Worm (Caenorhabditis elegans) whole organism, L2 larva: ENCODE data around the gene C01G10.17.

Experiments used
- C34F6.9 ChIP-seq: fragments of 150-350 bp; optimal IDR thresholded peaks from 2 replicates; lab custom pipeline; 2014; ENCODE audit warnings: missing biosample characterization, missing genetic modification characterization
- F13H6.1 ChIP-seq: sonication (generic microtip); optimal IDR thresholded peaks from 2 replicates; lab custom pipeline; 2016; ENCODE audit warnings: missing genetic modification characterization, missing compliant biosample characterization
- Y55F3AM.14 ChIP-seq: fragments of 200-800 bp; sonication (Bioruptor generic); optimal IDR thresholded peaks from 2 replicates; lab custom pipeline; 2018; ENCODE audit warnings: mild to moderate bottlenecking, missing genetic modification characterization, missing compliant biosample characterization
- ZK546.5 ChIP-seq: sonication (generic microtip); optimal IDR thresholded peaks from 2 replicates; lab custom pipeline; 2017; ENCODE audit warnings: missing biosample characterization, missing genetic modification characterization
- alr-1 ChIP-seq: fragments of 150-350 bp; optimal IDR thresholded peaks from 2 replicates; lab custom pipeline; 2014; ENCODE audit warnings: missing biosample characterization, missing genetic modification characterization
- blmp-1 ChIP-seq: sonication (generic microtip); optimal IDR thresholded peaks from 2 replicates; lab custom pipeline; 2017; ENCODE audit warnings: missing genetic modification characterization, mild to moderate bottlenecking, missing compliant biosample characterization, antibody characterized with exemption, moderate library complexity; ENCODE audit not compliant: insufficient read depth
- ceh-16 ChIP-seq: fragments of 150-350 bp; optimal IDR thresholded peaks from 2 replicates; lab custom pipeline; 2014; ENCODE audit warnings: missing biosample characterization, missing genetic modification characterization
- ceh-82 ChIP-seq: fragments of 150-350 bp; optimal IDR thresholded peaks from 2 replicates; lab custom pipeline; 2014; ENCODE audit warnings: missing biosample characterization, missing genetic modification characterization
- crh-2 ChIP-seq: sonication (generic microtip); optimal IDR thresholded peaks from 2 replicates; lab custom pipeline; 2017; ENCODE audit warnings: missing biosample characterization, missing genetic modification characterization
- dmd-4 ChIP-seq: sonication (generic microtip); optimal IDR thresholded peaks from 2 replicates; lab custom pipeline; 2017; ENCODE audit warnings: missing biosample characterization, missing genetic modification characterization
- elt-1 ChIP-seq: fragments of 150-350 bp; optimal IDR thresholded peaks from 2 replicates; lab custom pipeline; 2014; ENCODE audit warnings: missing biosample characterization, missing genetic modification characterization
- gmeb-1 ChIP-seq: fragments of 150-350 bp; optimal IDR thresholded peaks from 2 replicates; lab custom pipeline; 2014; ENCODE audit warnings: missing biosample characterization, missing genetic modification characterization
- lin-39 ChIP-seq: fragments of 150-350 bp; optimal IDR thresholded peaks from 2 replicates; lab custom pipeline; 2014; ENCODE audit warnings: missing biosample characterization, missing genetic modification reagents, missing genetic modification characterization
- lsy-2 ChIP-seq, 2 experiments: fragments of 150-350 bp in 1 of 2; sonication (generic microtip) in 1 of 2; optimal IDR thresholded peaks; 2 replicates each; lab custom pipeline; 2014 to 2017; ENCODE audit warnings: missing biosample characterization in 2 of 2, missing genetic modification characterization in 2 of 2
- mab-5 ChIP-seq: fragments of 150-350 bp; optimal IDR thresholded peaks from 2 replicates; lab custom pipeline; 2014; ENCODE audit warnings: missing biosample characterization, missing genetic modification characterization
- mdl-1 ChIP-seq, 2 experiments: fragments of 150-350 bp in 1 of 2; sonication (generic microtip) in 1 of 2; optimal IDR thresholded peaks; 2 replicates each; lab custom pipeline; 2017; ENCODE audit warnings: missing biosample characterization in 2 of 2, missing genetic modification characterization in 2 of 2
- nhr-10 ChIP-seq: sonication (generic microtip); optimal IDR thresholded peaks from 2 replicates; lab custom pipeline; 2017; ENCODE audit warnings: missing biosample characterization, missing genetic modification characterization
- nhr-11 ChIP-seq: fragments of 150-350 bp; optimal IDR thresholded peaks from 2 replicates; lab custom pipeline; 2014; ENCODE audit warnings: missing biosample characterization, missing genetic modification characterization
- nhr-12 ChIP-seq: fragments of 150-350 bp; optimal IDR thresholded peaks from 2 replicates; lab custom pipeline; 2014; ENCODE audit warnings: missing biosample characterization, missing genetic modification characterization
- nhr-129 ChIP-seq: fragments of 150-350 bp; optimal IDR thresholded peaks from 2 replicates; lab custom pipeline; 2014; ENCODE audit warnings: missing biosample characterization, missing genetic modification characterization
- sem-4 ChIP-seq: fragments of 150-350 bp; optimal IDR thresholded peaks from 2 replicates; lab custom pipeline; 2014; ENCODE audit warnings: missing biosample characterization, missing genetic modification reagents, missing genetic modification characterization
- skn-1 ChIP-seq: sonication (generic microtip); optimal IDR thresholded peaks from 2 replicates; lab custom pipeline; 2017; ENCODE audit warnings: missing biosample characterization, missing genetic modification characterization
- sma-3 ChIP-seq: sonication (generic microtip); optimal IDR thresholded peaks from 2 replicates; lab custom pipeline; 2016; ENCODE audit warnings: missing genetic modification reagents, missing genetic modification characterization, missing compliant biosample characterization
- snpc-4 ChIP-seq: fragments of 150-350 bp; optimal IDR thresholded peaks from 2 replicates; lab custom pipeline; 2014; ENCODE audit warnings: missing biosample characterization, missing genetic modification characterization
- unc-39 ChIP-seq: fragments of 150-350 bp; optimal IDR thresholded peaks from 2 replicates; lab custom pipeline; 2014; ENCODE audit warnings: missing biosample characterization, missing genetic modification characterization
- unc-62 ChIP-seq: fragments of 150-350 bp; optimal IDR thresholded peaks from 2 replicates; lab custom pipeline; 2014; ENCODE audit warnings: missing biosample characterization, missing genetic modification reagents, missing genetic modification characterization
- ztf-11 ChIP-seq: sonication (generic microtip); optimal IDR thresholded peaks from 2 replicates; lab custom pipeline; 2017; ENCODE audit warnings: missing biosample characterization, missing genetic modification characterization
- ztf-4 ChIP-seq: fragments of 150-350 bp; optimal IDR thresholded peaks from 2 replicates; lab custom pipeline; 2014; ENCODE audit warnings: missing biosample characterization, missing genetic modification characterization

The C01G10.17 gene

ce11 chrV:15065068-15065744, 25.4 kb upstream of the C01G10.17 start, which contains the start of gene C25D7.9 (continued):
- TF ChIP-seq nhr-10 (tag; lab: Kevin White, UChicago) (no peak), F13H6.1 (tag; lab: Kevin White, UChicago) (peak; percentile 9), ceh-16 (tag; lab: Kevin White, UChicago) (no peak), crh-2 (tag; lab: Kevin White, UChicago) (no peak), ztf-4 (tag; lab: Kevin White, UChicago) (no peak), C34F6.9 (peak; percentile 29), unc-62 (GFP tag; lab: Kevin White, UChicago) (no peak), elt-1 (no peak), ztf-11 (tag; lab: Kevin White, UChicago) (no peak), ZK546.5 (tag; lab: Kevin White, UChicago) (no peak), Y55F3AM.14 (GFP tag; lab: Kevin White, UChicago) (no peak), gmeb-1 (tag; lab: Kevin White, UChicago) (peak; percentile 10), lin-39 (tag; lab: Kevin White, UChicago) (no peak), skn-1 (tag; lab: Kevin White, UChicago) (no peak), nhr-12 (no peak), blmp-1 (tag; lab: Kevin White, UChicago) (no peak)

- no peak for TF ChIP-seq dmd-4 (tag; lab: Kevin White, UChicago)
- no peak for TF ChIP-seq ceh-82 (tag; lab: Kevin White, UChicago)
- no peak for TF ChIP-seq nhr-129 (tag; lab: Kevin White, UChicago)
- no peak for TF ChIP-seq unc-39 (tag; lab: Kevin White, UChicago)
These were observed 24.7 kb upstream of the C01G10.17 start, which contains the start of gene otub-1 for ce11 chrV:15065837-15066348. Gene otub-1 (plus strand): TSS chrV:15066298.

ce11 chrV:15067165-15067564, 23.4 kb upstream of the C01G10.17 start, which contains the start of gene C25D7.10:
Gene C25D7.10 (plus strand): TSS chrV:15067465.
- no peak for TF ChIP-seq snpc-4 (tag; lab: Kevin White, UChicago)
- no peak for TF ChIP-seq nhr-10 (tag; lab: Kevin White, UChicago)
- no peak for TF ChIP-seq mab-5 (tag; lab: Kevin White, UChicago)
- no peak for TF ChIP-seq gmeb-1 (tag; lab: Kevin White, UChicago)
- no peak for TF ChIP-seq nhr-11 (tag; lab: Kevin White, UChicago)
- TF ChIP-seq ztf-4 (tag; lab: Kevin White, UChicago) = no peak

ce11 chrV:15068378-15068777, 22.2 kb upstream of the C01G10.17 start, which contains the start of gene dnj-3:
Gene dnj-3 (plus strand): TSS chrV:15068678.
- TF ChIP-seq lsy-2 (tag; optimal IDR thresholded peaks at IDR 0.05; lab: Kevin White, UChicago) (no peak), F13H6.1 (tag; lab: Kevin White, UChicago) (no peak), ztf-11 (tag; lab: Kevin White, UChicago) (no peak), elt-1 (no peak), dmd-4 (tag; lab: Kevin White, UChicago) (no peak), nhr-10 (tag; lab: Kevin White, UChicago) (no peak), C34F6.9 (no peak), blmp-1 (tag; lab: Kevin White, UChicago) (no peak), sem-4 (tag; lab: Kevin White, UChicago) (no peak), mdl-1 (tag; optimal IDR thresholded peaks at IDR 0.05; lab: Kevin White, UChicago) (no peak)

- TF ChIP-seq alr-1 (tag; lab: Kevin White, UChicago) = no peak
- no peak for TF ChIP-seq ceh-82 (tag; lab: Kevin White, UChicago)
- TF ChIP-seq ceh-16 (tag; lab: Kevin White, UChicago) = no peak
- peak in 1 of 2 experiments; percentile 70 for TF ChIP-seq lsy-2 (tag; optimal IDR thresholded peaks at IDR 0.05; lab: Kevin White, UChicago)
- no peak for TF ChIP-seq sma-3 (GFP tag; lab: Kevin White, UChicago)
These were observed 21.0 kb upstream of the C01G10.17 start for ce11 chrV:15069435-15069985.
